Fruit fly (Drosophila melanogaster) whole organism, embryonic: ENCODE results near the gene CG32720.
A peak's percentile ranks its signal among the peaks of the same experiment; 100 is the strongest.

Experiments used
- ATbp ChIP-seq: fragments of 200-800 bp; sonication (Bioruptor generic); optimal IDR thresholded peaks from 2 replicates; lab custom pipeline; 2017; ENCODE audit warnings: missing biosample characterization, mild to moderate bottlenecking, missing genetic modification characterization, missing genetic modification reagents
- CG10147 ChIP-seq: fragments of 200-800 bp; sonication (Bioruptor generic); optimal IDR thresholded peaks from 2 replicates; lab custom pipeline; 2019; ENCODE audit warnings: missing biosample characterization, mild to moderate bottlenecking, missing genetic modification characterization, moderate library complexity
- CG10209 ChIP-seq: fragments of 200-800 bp; sonication (Bioruptor generic); optimal IDR thresholded peaks from 3 replicates; lab custom pipeline; 2017; ENCODE audit warnings: missing biosample characterization, mild to moderate bottlenecking, missing genetic modification characterization, missing genetic modification reagents
- CG11560 ChIP-seq: fragments of 200-800 bp; sonication (Bioruptor generic); IDR thresholded peaks from 3 replicates; pipeline ENCODE4 v1.3.6; 2022; ENCODE audit warnings: missing biosample characterization, missing genetic modification characterization
- CG11695 ChIP-seq: fragments of 200-800 bp; sonication (Bioruptor generic); IDR thresholded peaks from 3 replicates; pipeline ENCODE4 v1.3.6; 2022; ENCODE audit warnings: missing biosample characterization, missing genetic modification characterization
- CG14014 ChIP-seq: fragments of 200-800 bp; sonication (Bioruptor generic); IDR thresholded peaks from 2 replicates; pipeline ENCODE4 v1.3.6; 2022; ENCODE audit warnings: missing biosample characterization, missing genetic modification characterization
- CG30403 ChIP-seq: fragments of 200-800 bp; sonication (Bioruptor generic); optimal IDR thresholded peaks from 3 replicates; lab custom pipeline; 2016; ENCODE audit warnings: missing biosample characterization, missing genetic modification characterization
- CG30431 ChIP-seq: fragments of 200-800 bp; sonication (Bioruptor generic); optimal IDR thresholded peaks from 2 replicates; lab custom pipeline; 2017; ENCODE audit warnings: missing biosample characterization, missing genetic modification characterization
- CG32767 ChIP-seq: fragments of 200-800 bp; sonication (Bioruptor generic); IDR thresholded peaks from 2 replicates; pipeline ENCODE4 v1.3.6; 2022; ENCODE audit warnings: missing biosample characterization, missing genetic modification characterization
- CG3281 ChIP-seq: fragments of 200-800 bp; sonication (Bioruptor generic); optimal IDR thresholded peaks from 3 replicates; lab custom pipeline; 2017; ENCODE audit warnings: missing biosample characterization, mild to moderate bottlenecking, missing genetic modification characterization
- CG6813 ChIP-seq: fragments of 200-800 bp; sonication (Bioruptor generic); optimal IDR thresholded peaks from 2 replicates; lab custom pipeline; 2017; ENCODE audit warnings: missing biosample characterization, missing genetic modification characterization, mild to moderate bottlenecking, moderate library complexity, missing genetic modification reagents
- CG6854 ChIP-seq: fragments of 200-800 bp; sonication (Bioruptor generic); optimal IDR thresholded peaks from 3 replicates; lab custom pipeline; 2017; ENCODE audit warnings: missing biosample characterization, mild to moderate bottlenecking, missing genetic modification characterization
- CG7987 ChIP-seq: fragments of 200-800 bp; sonication (Bioruptor generic); optimal IDR thresholded peaks from 2 replicates; lab custom pipeline; 2018; ENCODE audit warnings: missing biosample characterization, mild to moderate bottlenecking, missing genetic modification characterization, moderate library complexity
- CG8359 ChIP-seq: fragments of 200-800 bp; sonication (Bioruptor generic); optimal IDR thresholded peaks from 2 replicates; lab custom pipeline; 2017; ENCODE audit warnings: missing biosample characterization, mild to moderate bottlenecking, missing genetic modification characterization, borderline replicate concordance
- CG9727 ChIP-seq: fragments of 200-800 bp; sonication (Bioruptor generic); optimal IDR thresholded peaks from 3 replicates; lab custom pipeline; 2017; ENCODE audit warnings: missing biosample characterization, mild to moderate bottlenecking, missing genetic modification characterization
- D19A ChIP-seq: fragments of 200-800 bp; optimal IDR thresholded peaks from 3 replicates; lab custom pipeline; 2019; ENCODE audit warnings: missing biosample characterization, mild to moderate bottlenecking, missing genetic modification characterization, moderate library complexity
- D19B ChIP-seq: fragments of 200-800 bp; sonication (Bioruptor generic); optimal IDR thresholded peaks from 2 replicates; lab custom pipeline; 2017; ENCODE audit warnings: missing biosample characterization, mild to moderate bottlenecking, missing genetic modification characterization
- Dip2 ChIP-seq: fragments of 200-800 bp; sonication (Bioruptor generic); IDR thresholded peaks from 2 replicates; pipeline ENCODE4 v1.3.6; 2022; ENCODE audit warnings: missing biosample characterization, missing genetic modification characterization
- Dll ChIP-seq: fragments of 200-800 bp; sonication (Bioruptor generic); IDR thresholded peaks from 4 replicates; pipeline ENCODE4 v1.3.6; 2022; ENCODE audit warnings: missing biosample characterization, missing genetic modification characterization; ENCODE audit not compliant: partially characterized antibody
- Dp ChIP-seq: fragments of 200-800 bp; sonication (Bioruptor generic); optimal IDR thresholded peaks from 2 replicates; lab custom pipeline; 2018; ENCODE audit warnings: missing biosample characterization, mild to moderate bottlenecking, missing genetic modification characterization, moderate library complexity
- H2.0 ChIP-seq: fragments of 200-800 bp; sonication (Bioruptor generic); IDR thresholded peaks from 2 replicates; pipeline ENCODE4 v1.3.6; 2022; ENCODE audit warnings: missing biosample characterization, missing genetic modification characterization
- HHEX ChIP-seq: fragments of 200-800 bp; sonication (Bioruptor generic); optimal IDR thresholded peaks from 3 replicates; lab custom pipeline; 2017; ENCODE audit warnings: missing biosample characterization, mild to moderate bottlenecking, missing genetic modification characterization, missing genetic modification reagents
- MESR4 ChIP-seq: fragments of 200-800 bp; sonication (Bioruptor generic); optimal IDR thresholded peaks from 2 replicates; lab custom pipeline; 2018; ENCODE audit warnings: missing biosample characterization, mild to moderate bottlenecking, missing genetic modification characterization, moderate library complexity
- NC2α ChIP-seq: fragments of 200-800 bp; sonication (Bioruptor generic); optimal IDR thresholded peaks from 2 replicates; lab custom pipeline; 2016; ENCODE audit warnings: missing biosample characterization, missing genetic modification characterization
- Nf-YC ChIP-seq: fragments of 200-800 bp; optimal IDR thresholded peaks from 3 replicates; lab custom pipeline; 2019; ENCODE audit warnings: missing biosample characterization, mild to moderate bottlenecking, missing genetic modification characterization, moderate library complexity
- Rfx ChIP-seq: fragments of 200-800 bp; sonication (Bioruptor generic); IDR thresholded peaks from 2 replicates; pipeline ENCODE4 v1.3.6; 2022; ENCODE audit warnings: missing biosample characterization, missing genetic modification characterization
- Stat92E ChIP-seq, 3 experiments: fragments of >200 bp in 2 of 3; fragments of 200-800 bp in 1 of 3; sonication (Bioruptor generic) in 1 of 3; optimal IDR thresholded peaks; 2 replicates each; lab custom pipeline; 2017 to 2019; ENCODE audit warnings: missing biosample characterization in 3 of 3, missing genetic modification characterization in 3 of 3, mild to moderate bottlenecking in 1 of 3, moderate library complexity in 1 of 3
- btn ChIP-seq: fragments of 200-800 bp; sonication (Bioruptor generic); optimal IDR thresholded peaks from 2 replicates; lab custom pipeline; 2016; ENCODE audit warnings: missing biosample characterization, missing genetic modification characterization
- crc ChIP-seq: fragments of 200-800 bp; sonication (Bioruptor generic); optimal IDR thresholded peaks from 2 replicates; lab custom pipeline; 2016; ENCODE audit warnings: missing biosample characterization, missing genetic modification characterization
- crol ChIP-seq: fragments of 200-800 bp; sonication (Bioruptor generic); IDR thresholded peaks from 2 replicates; pipeline ENCODE4 v1.3.6; 2022; ENCODE audit warnings: missing biosample characterization, missing genetic modification characterization
- dan ChIP-seq: fragments of 200-800 bp; sonication (Bioruptor generic); IDR thresholded peaks from 2 replicates; pipeline ENCODE4 v1.3.6; 2022; ENCODE audit warnings: missing biosample characterization, missing genetic modification characterization
- eyg ChIP-seq: fragments of 200-800 bp; sonication (Bioruptor generic); optimal IDR thresholded peaks from 3 replicates; lab custom pipeline; 2016; ENCODE audit warnings: missing biosample characterization, missing genetic modification characterization
- hkb ChIP-seq, 2 experiments: fragments of 200-800 bp in 1 of 2; fragments of >200 bp in 1 of 2; sonication (Bioruptor generic) in 1 of 2; IDR thresholded peaks in 1 of 2; optimal IDR thresholded peaks in 1 of 2; 2 replicates each; pipeline versions ENCODE4 v1.3.6 to Lab custom; 2017 to 2022; ENCODE audit warnings: missing biosample characterization in 1 of 2, missing genetic modification characterization in 1 of 2
- insv ChIP-seq, 2 experiments: fragments of 200-800 bp; sonication (Bioruptor generic); optimal IDR thresholded peaks; 3 replicates each; lab custom pipeline; 2016 to 2018; ENCODE audit warnings: missing biosample characterization in 2 of 2, missing genetic modification characterization in 2 of 2
- jigr1 ChIP-seq: fragments of 200-800 bp; sonication (Bioruptor generic); IDR thresholded peaks from 3 replicates; pipeline ENCODE4 v1.3.6; 2022; ENCODE audit warnings: missing biosample characterization, missing genetic modification characterization
- p53 ChIP-seq: fragments of 200-800 bp; sonication (Bioruptor generic); optimal IDR thresholded peaks from 2 replicates; lab custom pipeline; 2016; ENCODE audit warnings: missing biosample characterization, missing genetic modification characterization
- pfk ChIP-seq: fragments of 200-800 bp; sonication (Bioruptor generic); optimal IDR thresholded peaks from 2 replicates; lab custom pipeline; 2018; ENCODE audit warnings: missing biosample characterization, mild to moderate bottlenecking, missing genetic modification characterization, moderate library complexity
- ranshi ChIP-seq: fragments of 200-800 bp; sonication (Bioruptor generic); IDR thresholded peaks from 2 replicates; pipeline ENCODE4 v1.3.6; 2022; ENCODE audit warnings: missing biosample characterization, missing genetic modification characterization
- ro ChIP-seq: fragments of 200-800 bp; sonication (Bioruptor generic); IDR thresholded peaks from 2 replicates; pipeline ENCODE4 v1.3.6; 2022; ENCODE audit warnings: missing biosample characterization, missing genetic modification characterization
- sd ChIP-seq: fragments of 200-800 bp; sonication (Bioruptor generic); optimal IDR thresholded peaks from 3 replicates; lab custom pipeline; 2018; ENCODE audit warnings: missing biosample characterization, mild to moderate bottlenecking, missing genetic modification characterization, moderate library complexity
- sens ChIP-seq: fragments of 200-800 bp; sonication (Bioruptor generic); peaks from one replicate; lab custom pipeline; 2016; ENCODE audit warnings: missing biosample characterization, missing genetic modification characterization
- shn ChIP-seq: fragments of 200-800 bp; sonication (Bioruptor generic); optimal IDR thresholded peaks from 3 replicates; lab custom pipeline; 2016; ENCODE audit warnings: missing biosample characterization, missing genetic modification characterization
- sna ChIP-seq: fragments of 200-800 bp; sonication (Bioruptor generic); IDR thresholded peaks from 2 replicates; pipeline ENCODE4 v1.3.6; 2022; ENCODE audit warnings: missing biosample characterization, missing genetic modification characterization; ENCODE audit not compliant: partially characterized antibody
- so ChIP-seq: fragments of 200-800 bp; sonication (Bioruptor generic); IDR thresholded peaks from 3 replicates; pipeline ENCODE4 v1.3.6; 2022; ENCODE audit warnings: missing biosample characterization, missing genetic modification characterization
- tll ChIP-seq, 2 experiments: fragments of 200-800 bp in 1 of 2; fragments of >200 bp in 1 of 2; sonication (Bioruptor generic) in 1 of 2; optimal IDR thresholded peaks; 2 replicates each; lab custom pipeline; 2017 to 2019; ENCODE audit warnings: missing biosample characterization in 2 of 2, missing genetic modification characterization in 2 of 2, mild to moderate bottlenecking in 1 of 2, moderate library complexity in 1 of 2
- tna ChIP-seq: fragments of 200-800 bp; sonication (Bioruptor generic); IDR thresholded peaks from 2 replicates; pipeline ENCODE4 v1.3.6; 2022; ENCODE audit warnings: missing biosample characterization, missing genetic modification characterization; ENCODE audit not compliant: partially characterized antibody
- unc-4 ChIP-seq: fragments of 200-800 bp; sonication (Bioruptor generic); IDR thresholded peaks from 2 replicates; pipeline ENCODE4 v1.3.6; 2022; ENCODE audit warnings: missing biosample characterization, missing genetic modification characterization; ENCODE audit not compliant: partially characterized antibody
- unpg ChIP-seq: fragments of 200-800 bp; sonication (Bioruptor generic); optimal IDR thresholded peaks from 3 replicates; lab custom pipeline; 2018; ENCODE audit warnings: missing biosample characterization, mild to moderate bottlenecking, missing genetic modification characterization, moderate library complexity
- vvl ChIP-seq: fragments of 200-800 bp; sonication (Bioruptor generic); IDR thresholded peaks from 2 replicates; pipeline ENCODE4 v1.3.6; 2022; ENCODE audit warnings: missing biosample characterization, missing genetic modification characterization
- z ChIP-seq: fragments of 200-800 bp; sonication (Bioruptor generic); IDR thresholded peaks from 3 replicates; pipeline ENCODE4 v1.3.6; 2022; ENCODE audit warnings: missing biosample characterization, missing genetic modification characterization

The CG32720 gene

DNA sequence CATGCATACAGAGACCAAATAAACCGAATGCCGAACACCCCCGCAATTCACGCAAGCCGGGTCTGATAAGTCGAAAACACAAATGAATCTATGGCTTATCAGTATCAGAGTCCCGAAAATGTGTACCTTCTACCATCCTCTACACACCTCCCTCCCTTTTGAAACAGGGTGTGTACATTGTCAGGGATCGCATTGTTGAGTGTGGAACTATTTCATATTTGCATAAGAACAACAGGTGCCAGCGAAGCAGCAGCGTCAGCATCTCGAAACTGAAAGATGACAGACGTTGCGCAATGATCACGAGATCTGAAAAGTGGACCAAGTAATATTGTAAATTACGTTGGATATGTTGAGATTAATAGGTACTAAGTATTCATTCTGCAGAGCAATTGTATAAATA is 43.1 kb upstream of the CG32720 start (continued):
- no peak for TF ChIP-seq Dp (GFP tag; lab: Kevin White, UChicago)
- TF ChIP-seq Nf-YC (tag; lab: Kevin White, UChicago): no peak
- peak; percentile 36 for TF ChIP-seq CG9727 (GFP tag; lab: Kevin White, UChicago)
- no peak for TF ChIP-seq CG3281
- TF ChIP-seq sna (GFP tag; lab: Robert Waterston, UW): no peak
- no peak for TF ChIP-seq MESR4
- TF ChIP-seq CG30403 (GFP tag; lab: Kevin White, UChicago): no peak
- no peak for TF ChIP-seq D19A (tag; lab: Kevin White, UChicago)
- peak; percentile 47 for TF ChIP-seq ATbp (GFP tag; lab: Kevin White, UChicago)
- TF ChIP-seq crc (GFP tag; lab: Kevin White, UChicago): no peak
- no peak for TF ChIP-seq p53 (GFP tag; lab: Kevin White, UChicago)
- no peak for TF ChIP-seq unpg (GFP tag; lab: Kevin White, UChicago)
- TF ChIP-seq NC2α: no peak
- no peak for TF ChIP-seq pfk (GFP tag; lab: Kevin White, UChicago)
- no peak for TF ChIP-seq sd (tag; lab: Kevin White, UChicago)
- TF ChIP-seq CG10209 (GFP tag; lab: Kevin White, UChicago): peak; percentile 31
- TF ChIP-seq Dip2 (GFP tag; lab: Robert Waterston, UW): no peak
- TF ChIP-seq CG8359 (GFP tag; lab: Kevin White, UChicago): no peak
- TF ChIP-seq Stat92E (GFP tag; optimal IDR thresholded peaks at IDR 0.05; lab: Kevin White, UChicago): no peak
- TF ChIP-seq CG11560 (tag; lab: Robert Waterston, UW): no peak
- TF ChIP-seq so (GFP tag; lab: Robert Waterston, UW): no peak
- no peak for TF ChIP-seq shn
- no peak for TF ChIP-seq H2.0 (GFP tag; lab: Robert Waterston, UW)
- no peak for TF ChIP-seq CG7987
- TF ChIP-seq CG14014 (GFP tag; lab: Robert Waterston, UW): no peak
- TF ChIP-seq CG11695: no peak
- no peak for TF ChIP-seq unc-4
- no peak for TF ChIP-seq btn (GFP tag; lab: Kevin White, UChicago)
- no peak for TF ChIP-seq jigr1
- TF ChIP-seq Dll (GFP tag; lab: Robert Waterston, UW): no peak
- no peak for TF ChIP-seq D19B
- TF ChIP-seq tll (GFP tag; optimal IDR thresholded peaks at IDR 0.05; lab: Kevin White, UChicago): peak in 1 of 2 experiments; percentile 65
- TF ChIP-seq tna (GFP tag; lab: Robert Waterston, UW): no peak
- 0 out of 2 replicates have a peak, but pooled peaks have one; percentile 41 for TF ChIP-seq crol
- peak; percentile 74 for TF ChIP-seq sens
- TF ChIP-seq CG30431 (GFP tag; lab: Kevin White, UChicago): no peak
- TF ChIP-seq dan (GFP tag; lab: Robert Waterston, UW): no peak
- TF ChIP-seq z: no peak
- TF ChIP-seq insv (GFP tag; optimal IDR thresholded peaks at IDR 0.05; lab: Kevin White, UChicago): no peak
- no peak for TF ChIP-seq CG10147 (GFP tag; lab: Kevin White, UChicago)
- peak; percentile 3 for TF ChIP-seq HHEX
- TF ChIP-seq CG6854 (GFP tag; lab: Kevin White, UChicago): no peak
- TF ChIP-seq Rfx (GFP tag; lab: Robert Waterston, UW): no peak
- no peak for TF ChIP-seq vvl (GFP tag; lab: Robert Waterston, UW)
- no peak for TF ChIP-seq ranshi
- TF ChIP-seq ro: no peak
- no peak for TF ChIP-seq CG32767 (GFP tag; lab: Robert Waterston, UW)
- TF ChIP-seq CG6813 (GFP tag; lab: Kevin White, UChicago): no peak
- no peak for TF ChIP-seq hkb (optimal IDR thresholded peaks at IDR 0.05; lab: Kevin White, UChicago)
- TF ChIP-seq hkb (GFP tag; IDR thresholded peaks at IDR 0.05; lab: Robert Waterston, UW): no peak
- TF ChIP-seq eyg (GFP tag; lab: Kevin White, UChicago): no peak
